Worm (Caenorhabditis elegans) whole organism, young adult: Measurements from ENCODE around the gene F39E9.14.

Source experiments
- F23B12.7 ChIP-seq: sonication (generic microtip); optimal IDR thresholded peaks from 2 replicates; lab custom pipeline; 2017; ENCODE audit warnings: missing genetic modification characterization, mild to moderate bottlenecking, missing compliant biosample characterization, antibody characterized with exemption, moderate library complexity; ENCODE audit not compliant: insufficient read depth
- F33H1.4 ChIP-seq: fragments of 200-800 bp; sonication (Bioruptor generic); IDR thresholded peaks from 2 replicates; pipeline ENCODE4 v1.3.6; 2022; ENCODE audit warnings: missing genetic modification reagents, missing genetic modification characterization, missing compliant biosample characterization
- F49E8.2 ChIP-seq: sonication (generic microtip); optimal IDR thresholded peaks from 3 replicates; lab custom pipeline; 2017; ENCODE audit warnings: missing genetic modification characterization, mild to moderate bottlenecking, missing compliant biosample characterization, antibody characterized with exemption, moderate library complexity; ENCODE audit not compliant: insufficient read depth
- F55B11.4 ChIP-seq: sonication (generic microtip); optimal IDR thresholded peaks from 2 replicates; lab custom pipeline; 2016; ENCODE audit warnings: missing compliant biosample characterization, missing genetic modification characterization, borderline replicate concordance; ENCODE audit not compliant: insufficient read depth
- F57A8.1 ChIP-seq: fragments of 200-800 bp; sonication (Bioruptor generic); optimal IDR thresholded peaks from 2 replicates; lab custom pipeline; 2018; ENCODE audit warnings: mild to moderate bottlenecking, missing genetic modification characterization, moderate library complexity, missing compliant biosample characterization
- F57C9.4 ChIP-seq: sonication (generic microtip); optimal IDR thresholded peaks from 2 replicates; lab custom pipeline; 2017; ENCODE audit warnings: mild to moderate bottlenecking, missing genetic modification characterization, missing compliant biosample characterization
- K11D2.4 ChIP-seq: fragments of 200-800 bp; sonication (Bioruptor generic); IDR thresholded peaks from 2 replicates; pipeline ENCODE4 v1.3.6; 2022; ENCODE audit warnings: missing genetic modification reagents, missing genetic modification characterization, missing compliant biosample characterization
- T26A5.8 ChIP-seq: sonication (generic microtip); optimal IDR thresholded peaks from 2 replicates; lab custom pipeline; 2016; ENCODE audit warnings: missing genetic modification characterization, missing compliant biosample characterization
- Y95B8A.8 ChIP-seq: fragments of 200-800 bp; sonication (Bioruptor generic); IDR thresholded peaks from 2 replicates; pipeline ENCODE4 v1.3.6; 2022; ENCODE audit warnings: missing genetic modification reagents, missing genetic modification characterization, missing compliant biosample characterization
- aptf-2 ChIP-seq: fragments of 200-800 bp; sonication (Bioruptor generic); conservative IDR thresholded peaks from 2 replicates; pipeline ENCODE4 v1.3.6; 2022; ENCODE audit warnings: missing genetic modification reagents, missing genetic modification characterization, missing compliant biosample characterization
- athp-1 ChIP-seq: sonication (generic microtip); optimal IDR thresholded peaks from 2 replicates; lab custom pipeline; 2017; ENCODE audit warnings: mild to moderate bottlenecking, missing genetic modification characterization, missing compliant biosample characterization
- attf-3 ChIP-seq: fragments of 200-800 bp; sonication (Bioruptor generic); conservative IDR thresholded peaks from 2 replicates; pipeline ENCODE4 v1.3.6; 2022; ENCODE audit warnings: missing genetic modification reagents, missing genetic modification characterization, missing compliant biosample characterization
- attf-5 ChIP-seq: fragments of 200-800 bp; sonication (Bioruptor generic); optimal IDR thresholded peaks from 2 replicates; lab custom pipeline; 2018; ENCODE audit warnings: mild to moderate bottlenecking, missing genetic modification characterization, missing compliant biosample characterization
- chd-7 ChIP-seq: sonication (generic microtip); optimal IDR thresholded peaks from 2 replicates; lab custom pipeline; 2016; ENCODE audit warnings: mild to moderate bottlenecking, missing genetic modification characterization, moderate library complexity, missing compliant biosample characterization
- dox-1 ChIP-seq: fragments of 200-800 bp; sonication (Bioruptor generic); IDR thresholded peaks from 2 replicates; pipeline ENCODE4 v1.3.6; 2022; ENCODE audit warnings: missing genetic modification reagents, missing genetic modification characterization, missing compliant biosample characterization
- dpff-1 ChIP-seq: sonication (generic microtip); optimal IDR thresholded peaks from 2 replicates; lab custom pipeline; 2017; ENCODE audit warnings: mild to moderate bottlenecking, missing genetic modification characterization, missing compliant biosample characterization
- efl-1 ChIP-seq: fragments of 150-350 bp; optimal IDR thresholded peaks from 2 replicates; lab custom pipeline; 2014; ENCODE audit warnings: missing biosample characterization, missing genetic modification reagents, missing genetic modification characterization
- egl-18 ChIP-seq: fragments of 200-800 bp; sonication (Bioruptor generic); IDR thresholded peaks from 2 replicates; pipeline ENCODE4 v1.3.6; 2022; ENCODE audit warnings: missing genetic modification reagents, missing genetic modification characterization, missing compliant biosample characterization
- egrh-3 ChIP-seq: fragments of 200-800 bp; sonication (Bioruptor generic); IDR thresholded peaks from 2 replicates; pipeline ENCODE4 v1.3.6; 2022; ENCODE audit warnings: missing genetic modification reagents, missing genetic modification characterization, missing compliant biosample characterization
- ets-4 ChIP-seq: fragments of 200-800 bp; sonication (Bioruptor generic); optimal IDR thresholded peaks from 2 replicates; lab custom pipeline; 2018; ENCODE audit warnings: mild to moderate bottlenecking, missing genetic modification characterization, missing compliant biosample characterization
- him-1 ChIP-seq: sonication (generic microtip); optimal IDR thresholded peaks from 2 replicates; lab custom pipeline; 2016; ENCODE audit warnings: missing genotype, missing genetic modification reagents, missing genetic modification characterization, missing compliant biosample characterization
- hrde-1 ChIP-seq: sonication (generic microtip); optimal IDR thresholded peaks from 2 replicates; lab custom pipeline; 2016; ENCODE audit warnings: missing genetic modification characterization, mild to moderate bottlenecking, missing compliant biosample characterization, moderate library complexity, missing genotype, missing genetic modification reagents, borderline replicate concordance
- hsf-1 ChIP-seq: fragments of 200-800 bp; sonication (Bioruptor generic); IDR thresholded peaks from 2 replicates; pipeline ENCODE4 v1.3.6; 2022; ENCODE audit warnings: missing genetic modification reagents, missing genetic modification characterization, missing compliant biosample characterization
- let-526 ChIP-seq: fragments of 200-800 bp; sonication (Bioruptor generic); IDR thresholded peaks from 2 replicates; pipeline ENCODE4 v1.3.6; 2022; ENCODE audit warnings: missing genetic modification reagents, missing genetic modification characterization, missing compliant biosample characterization
- lin-40 ChIP-seq: sonication (generic microtip); optimal IDR thresholded peaks from 2 replicates; lab custom pipeline; 2016; ENCODE audit warnings: missing genetic modification characterization, mild to moderate bottlenecking, missing compliant biosample characterization, missing genotype, missing genetic modification reagents
- madf-6 ChIP-seq: fragments of 200-800 bp; sonication (Bioruptor generic); IDR thresholded peaks from 2 replicates; pipeline ENCODE4 v1.3.6; 2022; ENCODE audit warnings: missing genetic modification reagents, missing genetic modification characterization, missing compliant biosample characterization
- mcd-1 ChIP-seq: fragments of 200-800 bp; sonication (Bioruptor generic); IDR thresholded peaks from 2 replicates; pipeline ENCODE4 v1.3.6; 2022; ENCODE audit warnings: missing genetic modification reagents, missing genetic modification characterization, missing compliant biosample characterization
- nfya-1 ChIP-seq: sonication (generic microtip); optimal IDR thresholded peaks from 2 replicates; lab custom pipeline; 2017; ENCODE audit warnings: antibody characterized with exemption, missing compliant biosample characterization, missing genetic modification characterization, borderline replicate concordance; ENCODE audit not compliant: insufficient read depth
- nfya-2 ChIP-seq: fragments of 200-800 bp; sonication (Bioruptor generic); IDR thresholded peaks from 2 replicates; pipeline ENCODE4 v1.3.6; 2022; ENCODE audit warnings: missing genetic modification reagents, missing genetic modification characterization, missing compliant biosample characterization
- nhr-179 ChIP-seq: sonication (generic microtip); optimal IDR thresholded peaks from 2 replicates; lab custom pipeline; 2016; ENCODE audit warnings: mild to moderate bottlenecking, missing genetic modification characterization, missing compliant biosample characterization
- nhr-80 ChIP-seq: sonication (generic microtip); optimal IDR thresholded peaks from 2 replicates; lab custom pipeline; 2016; ENCODE audit warnings: missing genetic modification characterization, missing compliant biosample characterization
- pha-4 ChIP-seq: fragments of 150-350 bp; sonication (generic microtip); optimal IDR thresholded peaks from 2 replicates; lab custom pipeline; 2014; ENCODE audit warnings: missing biosample characterization, missing genetic modification reagents, missing genetic modification characterization
- rpc-1 ChIP-seq, 2 experiments: fragments of 150-350 bp in 1 of 2; sonication (generic microtip) in 1 of 2; optimal IDR thresholded peaks; 2 replicates each; lab custom pipeline; 2014 to 2018; ENCODE audit warnings: missing biosample characterization in 1 of 2, missing genetic modification characterization in 1 of 2, missing genetic modification reagents in 1 of 2, missing genotype in 1 of 2
- snpc-1.1 ChIP-seq: sonication (generic microtip); optimal IDR thresholded peaks from 2 replicates; lab custom pipeline; 2017; ENCODE audit warnings: missing genetic modification characterization, mild to moderate bottlenecking, missing compliant biosample characterization, antibody characterized with exemption, moderate library complexity, missing genotype, missing genetic modification reagents; ENCODE audit not compliant: insufficient read depth
- snpc-1.3 ChIP-seq: sonication (generic microtip); optimal IDR thresholded peaks from 2 replicates; lab custom pipeline; 2017; ENCODE audit warnings: missing genetic modification characterization, mild to moderate bottlenecking, missing compliant biosample characterization, antibody characterized with exemption, moderate library complexity, missing genotype, missing genetic modification reagents; ENCODE audit not compliant: insufficient read depth
- snpc-3.4 ChIP-seq: sonication (generic microtip); optimal IDR thresholded peaks from 2 replicates; lab custom pipeline; 2017; ENCODE audit warnings: missing genetic modification characterization, mild to moderate bottlenecking, missing compliant biosample characterization, antibody characterized with exemption, moderate library complexity, missing genotype, missing genetic modification reagents
- tbp1 ChIP-seq: fragments of 200-800 bp; sonication (Bioruptor generic); optimal IDR thresholded peaks from 2 replicates; lab custom pipeline; 2018; ENCODE audit warnings: mild to moderate bottlenecking, missing genetic modification characterization, missing compliant biosample characterization
- unc-130 ChIP-seq: sonication (generic microtip); optimal IDR thresholded peaks from 2 replicates; lab custom pipeline; 2016; ENCODE audit warnings: missing genetic modification reagents, missing genetic modification characterization, missing compliant biosample characterization
- unc-62 ChIP-seq: fragments of 150-350 bp; optimal IDR thresholded peaks from 2 replicates; lab custom pipeline; 2014; ENCODE audit warnings: missing biosample characterization, missing genetic modification reagents, missing genetic modification characterization
- ztf-26 ChIP-seq: sonication (generic microtip); optimal IDR thresholded peaks from 2 replicates; lab custom pipeline; 2017; ENCODE audit warnings: missing genetic modification characterization, missing compliant biosample characterization
- ztf-3 ChIP-seq: fragments of 200-800 bp; sonication (Bioruptor generic); optimal IDR thresholded peaks from 2 replicates; lab custom pipeline; 2018; ENCODE audit warnings: mild to moderate bottlenecking, missing genetic modification characterization, missing compliant biosample characterization

Gene F39E9.14

ce11 chrII:3322257-3322656 is 31.8 kb upstream of the F39E9.14 start, which contains the start of gene Y46D2A.1:
Y46D2A.1 (plus strand) TSS chrII:3322557.
- TF ChIP-seq F23B12.7 (tag; lab: Kevin White, UChicago) (no peak), let-526 (no peak), unc-130 (GFP tag; lab: Kevin White, UChicago) (no peak), snpc-1.3 (tag; lab: Kevin White, UChicago) (no peak), F33H1.4 (GFP tag; lab: Robert Waterston, UW) (no peak), F57A8.1 (GFP tag; lab: Kevin White, UChicago) (no peak), snpc-1.1 (no peak), K11D2.4 (GFP tag; lab: Robert Waterston, UW) (no peak), dox-1 (GFP tag; lab: Robert Waterston, UW) (no peak), unc-62 (no peak), nfya-2 (GFP tag; lab: Robert Waterston, UW) (no peak), tbp1 (GFP tag; lab: Kevin White, UChicago) (no peak), chd-7 (tag; lab: Kevin White, UChicago) (no peak), aptf-2 (GFP tag; lab: Robert Waterston, UW) (no peak), mcd-1 (GFP tag; lab: Robert Waterston, UW) (no peak), snpc-3.4 (tag; lab: Kevin White, UChicago) (no peak), madf-6 (GFP tag; lab: Robert Waterston, UW) (no peak), egrh-3 (GFP tag; lab: Robert Waterston, UW) (no peak), T26A5.8 (tag; lab: Kevin White, UChicago) (no peak), efl-1 (GFP tag; lab: Kevin White, UChicago) (no peak)
- TF ChIP-seq, all 124 proteins: peak for 0

ce11 chrII:3318839-3319238 is 28.4 kb upstream of the F39E9.14 start:
- no peak for TF ChIP-seq egl-18
- peak; percentile 29 for TF ChIP-seq nhr-80 (tag; lab: Kevin White, UChicago)
- TF ChIP-seq athp-1 (tag; lab: Kevin White, UChicago), result no peak

ce11 chrII:3313442-3313841 is 23.0 kb upstream of the F39E9.14 start, which contains the start of gene F39E9.6:
F39E9.6 (minus strand) TSS chrII:3313542.
- no peak for TF ChIP-seq hsf-1 (GFP tag; lab: Robert Waterston, UW)
- TF ChIP-seq nfya-1, result no peak
- TF ChIP-seq attf-5 (GFP tag; lab: Kevin White, UChicago), result no peak

ce11 chrII:3310957-3311657 is 20.7 kb upstream of the F39E9.14 start:
- TF ChIP-seq F55B11.4 (tag; lab: Kevin White, UChicago), result no peak
- TF ChIP-seq ztf-3 (GFP tag; lab: Kevin White, UChicago), result no peak
- no peak for TF ChIP-seq athp-1 (tag; lab: Kevin White, UChicago)
- no peak for TF ChIP-seq nhr-179 (tag; lab: Kevin White, UChicago)
- TF ChIP-seq him-1, result peak; percentile 4
- no peak for TF ChIP-seq pha-4 (tag; lab: Kevin White, UChicago)
- no peak for TF ChIP-seq chd-7 (tag; lab: Kevin White, UChicago)
- TF ChIP-seq rpc-1 (optimal IDR thresholded peaks at IDR 0.05; lab: Kevin White, UChicago), result peak; percentile 31
- peak; percentile 73 for TF ChIP-seq rpc-1 (tag; optimal IDR thresholded peaks at IDR 0.05; lab: Kevin White, UChicago)
- TF ChIP-seq ztf-26 (tag; lab: Kevin White, UChicago), result no peak
- no peak for TF ChIP-seq dpff-1 (tag; lab: Kevin White, UChicago)
- TF ChIP-seq attf-3, result no peak
- TF ChIP-seq lin-40 (tag; lab: Kevin White, UChicago), result no peak
- no peak for TF ChIP-seq ets-4 (GFP tag; lab: Kevin White, UChicago)
- TF ChIP-seq F33H1.4 (GFP tag; lab: Robert Waterston, UW), result no peak
- TF ChIP-seq unc-62, result no peak
- peak; percentile 65 for TF ChIP-seq tbp1 (GFP tag; lab: Kevin White, UChicago)
- TF ChIP-seq hrde-1, result no peak
- no peak for TF ChIP-seq F57C9.4 (tag; lab: Kevin White, UChicago)
- TF ChIP-seq F49E8.2, result no peak
- TF ChIP-seq Y95B8A.8, result no peak
